Worm (Caenorhabditis elegans) whole organism, L4/young adult: ENCODE measurements around the gene T05A7.11.

Source experiments
- W03F9.2 ChIP-seq: fragments of 150-350 bp; optimal IDR thresholded peaks from 2 replicates; lab custom pipeline; 2014; ENCODE audit warnings: missing biosample characterization, missing genetic modification characterization
- him-1 ChIP-seq: sonication (generic microtip); optimal IDR thresholded peaks from 2 replicates; lab custom pipeline; 2016; ENCODE audit warnings: missing genotype, missing genetic modification reagents, missing genetic modification characterization, missing compliant biosample characterization

DNA sequence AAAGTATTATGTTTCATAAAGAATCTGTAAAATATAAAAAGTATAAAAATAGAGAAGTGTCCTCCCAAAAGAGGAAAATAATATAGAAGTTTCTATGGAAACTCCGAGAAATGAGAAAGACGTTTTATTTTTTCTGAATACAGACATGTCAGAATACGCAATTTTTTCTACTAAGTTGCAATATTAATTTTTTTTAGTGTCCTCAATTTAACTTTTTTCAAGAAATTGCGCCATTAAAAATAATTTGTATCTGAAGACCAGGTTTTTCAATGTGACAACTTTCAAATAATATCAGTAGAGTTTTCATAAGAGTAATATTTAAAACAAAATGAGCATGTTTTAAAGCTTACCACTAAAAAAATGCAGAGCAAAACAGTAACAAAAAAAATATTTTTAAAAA, 2.3 kb upstream of the T05A7.11 start, which contains the start of gene fut-5:
- TF ChIP-seq him-1 (no peak), W03F9.2 (tag; lab: Kevin White, UChicago) (no peak)
